Worm (Caenorhabditis elegans) whole organism, dauer: Measurements from ENCODE around the gene R04B5.1.

ENCODE experiments used
- unc-62 ChIP-seq: sonication (generic microtip); optimal IDR thresholded peaks from 2 replicates; lab custom pipeline; 2017; ENCODE audit warnings: missing biosample characterization, missing genetic modification reagents, missing genetic modification characterization

The R04B5.1 gene

ce11 chrV:10058748-10059147 lies 19.4 kb downstream of the R04B5.1 start:
- TF ChIP-seq unc-62 (GFP tag; lab: Kevin White, UChicago): no peak

- TF ChIP-seq unc-62 (GFP tag; lab: Kevin White, UChicago): no peak
Observed at ce11 chrV:10054872-10055271, 23.3 kb downstream of the R04B5.1 start, which contains the start of gene yif-1. Gene yif-1 (minus strand): TSS chrV:10054913.

DNA sequence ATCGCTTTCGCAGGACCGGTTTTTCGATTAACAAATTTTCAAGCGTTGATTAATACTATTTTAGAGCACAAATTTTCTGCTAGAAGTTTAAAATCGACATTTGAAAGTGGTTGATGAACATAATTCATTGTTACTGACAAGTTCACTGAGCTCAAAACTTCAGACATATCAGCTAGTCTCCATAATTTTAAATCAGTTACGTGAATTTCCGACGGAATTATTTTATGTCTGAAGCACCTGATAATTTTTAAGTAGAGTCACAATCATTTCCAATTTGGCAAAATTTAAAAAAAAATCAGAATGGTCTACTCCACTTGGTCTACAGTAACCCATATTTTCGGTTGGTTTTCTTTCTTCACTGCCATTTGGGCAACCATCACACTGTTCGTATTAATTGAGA lies 26.3 kb downstream of the R04B5.1 start, which contains the start of gene str-118:
TSS of gene str-118 (plus strand) at position 301 of the 400 bp plus-strand sequence.
- TF ChIP-seq unc-62 (GFP tag; lab: Kevin White, UChicago): no peak

ce11 chrV:10047189-10047588 lies 31.0 kb downstream of the R04B5.1 start:
- TF ChIP-seq unc-62 (GFP tag; lab: Kevin White, UChicago): no peak

ce11 chrV:10046503-10046902 lies 31.6 kb downstream of the R04B5.1 start:
- TF ChIP-seq unc-62 (GFP tag; lab: Kevin White, UChicago): no peak

DNA sequence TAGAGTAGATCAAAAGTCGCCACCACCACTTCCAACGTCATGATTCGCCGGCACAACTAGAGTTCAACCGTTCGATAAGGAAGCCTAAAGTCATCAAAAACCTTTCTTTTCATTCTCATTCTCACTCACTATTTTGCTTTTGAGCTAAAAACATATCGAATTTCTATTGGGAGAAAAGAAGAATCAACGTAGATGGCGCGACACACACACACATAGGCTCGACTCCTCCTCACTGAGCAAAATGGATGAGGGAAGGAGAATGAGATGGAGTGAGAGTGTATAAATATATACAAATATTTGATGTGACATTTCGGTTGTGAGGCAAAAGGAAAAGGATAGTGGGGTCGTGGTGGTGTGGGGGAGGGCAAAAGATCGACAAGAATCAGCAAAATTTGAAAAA lies 33.4 kb downstream of the R04B5.1 start:
- TF ChIP-seq unc-62 (GFP tag; lab: Kevin White, UChicago): no peak

DNA sequence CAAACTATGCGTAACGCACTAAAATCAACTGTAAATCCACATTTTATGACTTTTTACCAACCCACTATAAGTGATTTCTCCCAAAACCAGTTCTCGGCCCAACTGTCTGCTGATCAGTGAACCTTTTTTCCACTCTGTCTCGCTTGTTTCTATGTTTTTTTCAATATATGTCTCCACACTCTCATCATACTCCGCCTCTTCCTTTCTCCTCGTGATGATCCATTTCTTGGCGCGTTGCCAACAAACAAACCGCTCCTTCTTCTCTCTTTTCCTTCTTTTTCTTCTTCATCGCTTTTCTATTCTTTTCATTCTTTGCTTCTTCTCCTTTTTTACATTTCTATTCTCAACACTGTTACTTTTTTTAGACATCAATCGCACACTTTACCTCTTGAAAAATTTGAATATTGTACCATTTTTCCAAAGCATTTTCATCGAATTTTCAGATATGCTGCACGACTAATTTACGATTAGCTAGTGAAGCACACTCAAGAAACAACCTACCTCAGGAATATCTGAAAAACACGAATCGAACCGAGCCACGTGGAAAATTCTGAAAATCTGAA lies 34.8 kb downstream of the R04B5.1 start, which contains the start of gene T06E8.8:
TSS of gene T06E8.8 (plus strand) at position 513 of the 563 bp plus-strand sequence.
- TF ChIP-seq unc-62 (GFP tag; lab: Kevin White, UChicago): no peak

DNA sequence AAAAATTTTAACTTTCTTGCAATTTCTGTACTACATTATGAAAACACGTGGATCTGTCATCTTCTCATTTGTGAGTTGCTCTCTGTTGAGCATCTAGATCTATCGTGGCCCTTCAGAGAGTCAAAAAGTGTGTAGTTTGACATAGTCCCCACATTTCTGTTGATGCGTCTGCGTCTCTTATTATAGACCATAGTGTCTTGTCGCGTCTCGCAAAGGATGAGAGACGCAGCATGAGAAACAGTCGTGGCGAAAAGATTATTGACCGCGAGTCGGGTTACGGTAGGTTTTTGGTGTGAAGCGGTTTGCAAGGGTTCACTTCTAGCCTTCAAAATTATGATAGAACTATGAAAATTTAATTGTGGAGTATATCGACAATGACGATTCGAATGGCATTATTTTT lies 35.9 kb downstream of the R04B5.1 start:
- no peak for TF ChIP-seq unc-62 (GFP tag; lab: Kevin White, UChicago)

DNA sequence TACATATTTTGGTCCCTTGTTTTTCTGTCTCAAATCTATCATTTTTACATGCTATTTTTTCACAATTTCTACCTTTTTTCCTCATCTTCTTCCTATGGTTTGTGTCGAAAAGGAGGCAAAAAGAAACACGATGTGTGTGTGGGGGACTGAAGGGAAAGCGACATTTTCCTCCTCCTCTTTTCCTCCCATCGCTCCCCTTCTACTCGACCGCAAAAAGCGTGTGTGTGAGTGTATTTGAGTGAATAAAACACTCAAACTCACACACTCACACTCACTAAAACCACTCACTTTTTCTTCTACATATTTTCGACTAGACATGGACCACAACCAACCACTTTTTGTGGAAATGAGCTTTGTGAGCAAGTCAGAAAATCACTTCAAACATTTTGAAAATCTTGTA lies 36.7 kb downstream of the R04B5.1 start:
- TF ChIP-seq unc-62 (GFP tag; lab: Kevin White, UChicago): no peak

ce11 chrV:10039837-10040236 lies 38.3 kb downstream of the R04B5.1 start:
- no peak for TF ChIP-seq unc-62 (GFP tag; lab: Kevin White, UChicago)

DNA sequence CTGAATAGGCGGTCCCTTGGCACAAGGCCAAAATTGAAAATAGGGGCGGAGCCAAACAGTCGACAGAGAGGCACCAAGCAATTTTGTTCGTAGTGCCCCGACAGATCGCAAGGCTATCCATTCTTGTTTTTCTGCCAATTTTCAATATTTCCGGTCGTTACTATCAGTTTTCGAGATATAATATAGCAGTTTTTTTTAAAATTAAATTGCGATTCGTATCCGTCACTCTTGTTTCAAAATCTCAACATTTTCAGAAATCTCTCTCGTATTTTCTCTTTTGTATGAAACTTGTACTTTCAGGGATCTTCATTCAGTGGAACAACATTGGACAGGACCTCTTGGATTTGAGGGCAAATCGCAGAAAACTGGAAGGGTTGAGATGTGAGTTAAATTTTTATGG lies 41.1 kb downstream of the R04B5.1 start, which contains the start of gene F57A8.1:
TSS of gene F57A8.1 (plus strand) at position 301 of the 400 bp plus-strand sequence.
- no peak for TF ChIP-seq unc-62 (GFP tag; lab: Kevin White, UChicago)

- no peak for TF ChIP-seq unc-62 (GFP tag; lab: Kevin White, UChicago)
Observed at ce11 chrV:10036275-10036674, 41.9 kb downstream of the R04B5.1 start, which contains the start of gene T06E8.2. Gene T06E8.2 (minus strand): TSS chrV:10036413.

DNA sequence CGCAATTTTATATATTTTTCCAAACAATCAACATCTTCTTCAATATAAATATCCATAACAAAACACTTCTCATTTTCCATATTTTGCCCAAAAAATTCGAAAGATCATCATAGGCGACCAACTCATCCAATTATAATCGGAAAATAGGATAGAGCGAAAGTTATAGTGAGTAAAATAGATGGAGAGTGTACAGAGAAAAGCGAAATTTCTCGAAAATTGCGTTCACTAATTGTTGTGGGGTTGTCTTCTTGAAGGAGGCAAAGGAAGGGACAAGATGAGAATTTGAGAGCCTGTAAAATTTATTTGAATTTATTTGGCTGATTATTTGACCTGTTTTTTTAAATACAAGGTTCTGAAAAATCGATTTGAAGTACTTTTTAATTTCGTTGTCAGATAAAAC lies 42.6 kb downstream of the R04B5.1 start:
- no peak for TF ChIP-seq unc-62 (GFP tag; lab: Kevin White, UChicago)

DNA sequence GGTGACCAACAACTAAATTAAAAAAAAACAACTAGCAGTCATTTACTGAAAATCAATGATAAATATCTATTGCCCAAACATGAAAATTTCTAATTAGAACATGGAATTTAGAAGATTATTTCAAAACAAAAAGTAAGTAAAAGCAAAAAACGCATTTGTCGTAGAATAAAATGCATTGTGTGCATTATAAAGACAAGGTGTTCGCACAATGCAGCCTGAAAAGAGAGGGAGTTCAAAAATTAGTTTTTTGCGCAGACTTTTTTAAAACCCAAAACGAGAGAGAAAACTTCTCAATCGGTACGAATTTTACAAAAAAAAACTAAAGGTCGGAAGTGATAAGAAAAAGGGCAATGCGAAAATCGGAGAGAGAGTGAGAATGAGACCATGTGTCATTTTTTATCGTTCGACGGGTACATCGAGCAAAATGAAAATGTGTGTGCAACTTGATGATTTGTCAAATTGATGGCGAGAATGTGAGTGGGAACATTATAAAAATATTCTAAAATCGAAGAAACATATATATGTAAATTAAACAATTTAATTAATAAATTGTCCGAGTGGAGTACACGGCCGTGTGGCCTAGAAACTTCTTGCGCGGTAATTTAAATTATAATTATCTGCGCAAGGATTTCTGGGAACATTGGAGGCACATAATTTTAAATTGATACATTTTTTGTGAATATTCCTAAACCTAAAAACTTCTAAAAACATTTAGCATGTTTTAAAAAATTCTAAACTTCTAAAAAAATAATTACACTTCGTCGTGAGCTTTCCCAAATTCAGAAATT lies 46.6 kb downstream of the R04B5.1 start:
- no peak for TF ChIP-seq unc-62 (GFP tag; lab: Kevin White, UChicago)

- no peak for TF ChIP-seq unc-62 (GFP tag; lab: Kevin White, UChicago)
Observed at ce11 chrV:10030992-10031383, 47.2 kb downstream of the R04B5.1 start, which contains the start of gene acl-2. Gene acl-2 (minus strand): TSS chrV:10031092.
